Worm (Caenorhabditis elegans) whole organism, L4/young adult: Measurements from ENCODE around the gene thoc-2.

Source experiments
- W03F9.2 ChIP-seq: fragments of 150-350 bp; optimal IDR thresholded peaks from 2 replicates; lab custom pipeline; 2014; ENCODE audit warnings: missing biosample characterization, missing genetic modification characterization
- dao-5 ChIP-seq: sonication (generic microtip); optimal IDR thresholded peaks from 2 replicates; lab custom pipeline; 2016; ENCODE audit warnings: missing genotype, missing genetic modification characterization, moderate library complexity, missing compliant biosample characterization
- him-1 ChIP-seq: sonication (generic microtip); optimal IDR thresholded peaks from 2 replicates; lab custom pipeline; 2016; ENCODE audit warnings: missing genotype, missing genetic modification reagents, missing genetic modification characterization, missing compliant biosample characterization

thoc-2 gene

ce11 chrIII:6353084-6353483, 14.8 kb upstream of the thoc-2 start, which contains the start of gene akap-1:
Gene akap-1 (plus strand): TSS chrIII:6353384.
- TF ChIP-seq W03F9.2 (tag; lab: Kevin White, UChicago): no peak
- TF ChIP-seq dao-5 (tag; lab: Kevin White, UChicago): no peak
- TF ChIP-seq him-1 (tag; lab: Kevin White, UChicago): no peak

- no peak for TF ChIP-seq him-1 (tag; lab: Kevin White, UChicago)
- TF ChIP-seq W03F9.2 (tag; lab: Kevin White, UChicago): no peak
- no peak for TF ChIP-seq dao-5 (tag; lab: Kevin White, UChicago)
Observed at ce11 chrIII:6355359-6355758, 12.5 kb upstream of the thoc-2 start.

- TF ChIP-seq W03F9.2 (tag; lab: Kevin White, UChicago) (no peak), dao-5 (tag; lab: Kevin White, UChicago) (no peak), him-1 (tag; lab: Kevin White, UChicago) (no peak)
Observed at ce11 chrIII:6356007-6356406, 11.8 kb upstream of the thoc-2 start.

DNA sequence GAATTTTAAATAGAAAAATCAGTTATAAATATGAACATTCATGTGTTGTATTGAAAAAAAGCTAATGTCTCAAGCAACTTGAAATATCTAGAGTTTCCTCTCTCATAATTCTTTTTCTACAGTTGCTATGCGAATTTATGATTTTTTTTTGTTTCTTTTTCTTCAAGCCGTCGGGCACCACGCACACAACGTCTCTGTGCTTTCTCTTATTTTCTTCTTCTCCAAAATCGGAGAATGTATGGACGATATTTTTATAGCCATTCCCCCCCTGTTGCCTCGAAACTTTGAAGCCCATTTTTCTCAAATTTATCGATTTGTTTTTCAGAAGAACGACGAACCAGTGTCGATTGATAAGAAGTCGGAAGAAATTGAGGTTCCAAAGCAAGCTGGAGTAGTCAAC, 11.1 kb upstream of the thoc-2 start:
- TF ChIP-seq him-1 (tag; lab: Kevin White, UChicago): no peak
- no peak for TF ChIP-seq W03F9.2 (tag; lab: Kevin White, UChicago)
- no peak for TF ChIP-seq dao-5 (tag; lab: Kevin White, UChicago)

ce11 chrIII:6358704-6359103, 9.1 kb upstream of the thoc-2 start:
- TF ChIP-seq W03F9.2 (tag; lab: Kevin White, UChicago) (no peak), him-1 (tag; lab: Kevin White, UChicago) (no peak), dao-5 (tag; lab: Kevin White, UChicago) (no peak)

DNA sequence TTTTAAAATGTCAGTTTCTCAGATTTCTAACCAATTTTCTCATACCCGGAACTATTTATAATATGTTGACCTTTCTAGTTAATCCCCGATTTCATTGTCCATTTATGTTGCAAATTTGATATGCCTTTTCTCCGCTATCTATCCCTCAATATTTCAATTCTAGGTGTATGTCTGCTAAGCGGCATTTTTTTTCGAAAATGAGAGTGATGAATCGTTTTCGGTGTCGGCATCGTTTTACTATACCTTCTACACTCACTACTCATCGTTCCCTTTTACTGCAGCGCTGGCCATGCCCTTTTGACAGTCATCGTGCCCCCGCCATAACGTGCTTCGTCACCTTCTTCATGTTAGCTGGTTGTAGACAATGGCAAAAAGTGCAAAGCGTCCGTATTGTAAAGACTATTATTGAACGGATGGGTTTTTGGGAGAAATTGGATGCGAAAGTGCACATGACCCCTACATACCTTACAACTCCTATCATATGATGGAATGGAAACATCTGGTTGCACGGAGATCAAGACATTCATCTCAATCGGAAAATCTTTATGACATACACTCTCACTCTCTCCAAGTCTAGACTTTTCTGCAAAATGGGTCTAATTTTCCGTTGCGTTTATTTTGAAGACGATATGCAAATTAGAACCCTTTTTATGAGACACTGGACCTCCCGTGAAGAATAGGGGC, 8.5 kb upstream of the thoc-2 start:
- TF ChIP-seq him-1 (tag; lab: Kevin White, UChicago) (no peak), dao-5 (tag; lab: Kevin White, UChicago) (no peak), W03F9.2 (tag; lab: Kevin White, UChicago) (no peak)

DNA sequence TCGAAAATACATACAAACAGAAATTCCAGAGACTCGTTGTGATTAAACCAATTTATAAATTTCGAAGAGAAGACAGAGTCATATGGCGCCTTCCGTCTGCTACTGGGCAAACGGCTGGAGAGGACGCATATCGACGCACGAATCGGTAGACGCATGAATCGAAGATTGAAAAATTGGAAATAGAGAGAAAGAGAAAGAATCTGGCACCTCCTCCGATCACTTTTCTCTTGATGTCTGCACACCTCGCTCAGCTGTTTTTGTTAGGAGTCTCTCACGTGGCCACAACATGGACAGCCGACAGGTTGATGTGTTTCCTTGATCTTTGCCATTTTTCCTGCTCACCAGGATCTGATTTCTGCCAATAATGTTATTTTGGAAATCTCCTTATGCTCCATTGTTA, 7.7 kb upstream of the thoc-2 start:
- TF ChIP-seq W03F9.2 (tag; lab: Kevin White, UChicago) (no peak), dao-5 (tag; lab: Kevin White, UChicago) (no peak), him-1 (tag; lab: Kevin White, UChicago) (no peak)

DNA sequence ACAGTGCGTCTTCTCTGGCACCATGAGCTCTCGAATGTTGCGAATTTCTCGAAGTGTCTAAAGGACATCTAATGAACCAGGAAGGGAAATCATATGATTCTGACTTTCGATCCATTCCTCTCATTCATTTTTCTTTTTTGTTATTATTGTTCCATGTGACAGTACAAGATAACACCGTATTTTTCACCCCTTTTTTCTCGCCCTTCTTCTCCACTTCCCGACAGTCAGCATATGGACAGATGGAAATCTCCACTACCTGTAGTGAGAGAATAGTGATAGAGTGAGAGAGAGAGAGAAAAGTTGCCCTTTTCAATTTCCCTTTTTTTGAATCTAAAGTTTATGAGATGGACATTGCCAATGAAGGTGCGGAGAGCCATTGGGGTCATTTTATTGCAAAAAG, 7.0 kb upstream of the thoc-2 start:
- no peak for TF ChIP-seq dao-5 (tag; lab: Kevin White, UChicago)
- no peak for TF ChIP-seq him-1 (tag; lab: Kevin White, UChicago)
- no peak for TF ChIP-seq W03F9.2 (tag; lab: Kevin White, UChicago)

DNA sequence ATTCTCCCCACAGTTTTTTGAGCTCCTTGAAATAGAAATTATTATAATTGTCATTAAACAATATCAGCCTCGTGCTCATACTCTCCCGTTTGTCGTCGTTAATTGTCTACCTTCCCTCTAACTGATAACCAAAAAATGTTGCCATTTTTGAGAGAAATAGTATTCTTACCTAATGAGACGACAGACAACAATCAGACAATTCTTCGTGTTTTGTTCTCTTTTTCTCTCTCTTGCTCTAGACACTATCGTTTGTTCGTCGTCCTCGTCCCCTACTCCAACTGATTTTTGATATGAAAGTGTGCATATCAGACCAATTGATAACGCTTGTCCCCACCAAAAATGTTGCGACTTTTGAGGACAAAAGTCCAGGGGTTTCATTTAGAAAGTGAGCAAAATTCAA, 6.3 kb upstream of the thoc-2 start:
- TF ChIP-seq dao-5 (tag; lab: Kevin White, UChicago) (no peak), him-1 (tag; lab: Kevin White, UChicago) (no peak)

DNA sequence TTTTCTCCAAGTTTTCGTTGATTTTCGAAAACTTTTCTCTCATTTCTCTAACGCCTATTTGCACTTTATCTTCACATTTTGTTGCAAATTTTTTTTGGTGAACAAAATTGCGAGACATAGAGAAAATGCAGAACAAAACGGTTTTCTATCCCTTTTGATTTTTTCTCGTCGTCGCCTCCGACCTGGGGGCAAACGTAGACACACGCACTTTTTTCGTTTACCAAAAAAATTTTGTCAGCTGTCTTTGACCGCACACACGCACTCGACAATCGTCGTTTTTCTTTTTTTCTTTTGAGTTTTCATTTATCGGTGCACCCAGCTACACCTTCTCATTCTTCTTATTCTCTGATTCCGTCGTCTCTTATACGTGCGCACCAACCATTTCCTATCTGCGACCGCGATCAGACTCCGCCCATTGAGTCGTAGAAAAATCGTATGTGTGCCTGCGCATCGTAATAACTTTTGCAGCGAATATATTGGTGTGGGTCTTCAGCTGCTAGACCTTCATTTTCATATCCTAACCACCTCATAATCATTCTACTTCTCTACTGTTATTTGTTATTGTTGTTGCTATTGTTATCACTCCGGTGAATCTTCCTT, 5.4 kb upstream of the thoc-2 start:
- TF ChIP-seq W03F9.2 (tag; lab: Kevin White, UChicago) (no peak), him-1 (tag; lab: Kevin White, UChicago) (no peak)

- TF ChIP-seq dao-5 (tag; lab: Kevin White, UChicago) (no peak), W03F9.2 (tag; lab: Kevin White, UChicago) (no peak), him-1 (tag; lab: Kevin White, UChicago) (no peak)
Observed at ce11 chrIII:6364395-6364794, 3.4 kb upstream of the thoc-2 start.

DNA sequence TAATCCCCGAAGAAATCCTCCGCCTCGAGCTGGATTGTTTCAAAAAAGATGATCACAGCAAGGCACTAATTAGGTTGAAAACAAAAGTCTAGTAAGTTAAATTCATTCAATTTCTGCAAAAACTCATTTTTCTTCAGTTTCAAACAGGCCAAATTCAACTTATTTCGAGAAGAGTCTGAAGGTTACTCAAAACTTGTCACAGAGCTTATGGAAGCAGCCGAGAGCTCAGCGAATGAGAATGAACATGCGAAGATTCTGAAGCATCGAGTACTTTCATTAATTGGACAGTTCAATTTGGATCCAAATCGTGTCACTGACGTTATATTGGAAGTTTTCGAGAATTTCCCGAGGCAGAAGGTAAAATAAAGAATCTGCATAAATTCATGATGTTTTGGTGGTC, 682 bp downstream of the thoc-2 start:
- TF ChIP-seq him-1 (tag; lab: Kevin White, UChicago): no peak
- TF ChIP-seq dao-5 (tag; lab: Kevin White, UChicago): no peak
- TF ChIP-seq W03F9.2 (tag; lab: Kevin White, UChicago): no peak

DNA sequence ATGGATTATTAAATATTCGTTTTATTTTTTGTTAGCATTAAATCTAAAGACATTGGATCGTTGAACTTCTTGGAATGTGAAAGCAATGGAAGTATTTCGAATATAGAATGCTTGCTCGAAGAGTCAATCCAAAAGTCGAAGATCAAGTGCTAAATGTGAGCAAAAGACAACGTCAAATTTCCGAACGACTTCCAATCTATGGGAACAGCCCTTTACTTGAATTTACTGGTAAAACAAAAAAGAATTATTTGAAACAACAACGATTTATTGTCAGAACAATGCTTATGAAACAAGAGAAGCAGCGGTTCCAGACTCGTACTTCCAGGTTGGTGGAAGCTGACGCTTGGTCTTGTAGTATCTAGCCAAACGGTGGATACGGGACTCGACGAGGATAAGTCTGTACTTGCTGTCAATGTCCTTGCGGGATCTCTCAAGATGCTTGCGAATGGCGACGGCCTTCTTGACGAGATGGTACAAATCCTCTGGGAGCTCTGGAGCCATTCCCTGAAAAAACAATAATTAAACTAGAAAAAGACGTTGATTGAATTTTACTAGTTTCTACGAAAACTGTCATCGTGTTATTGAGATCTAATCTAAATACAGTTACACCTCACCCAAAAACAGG, 6.1 kb downstream of the thoc-2 start:
- TF ChIP-seq him-1 (tag; lab: Kevin White, UChicago) (no peak), dao-5 (tag; lab: Kevin White, UChicago) (no peak), W03F9.2 (tag; lab: Kevin White, UChicago) (no peak)
